Worm (Caenorhabditis elegans): ENCODE results near the gene cyp-13A7.

cyp-13A7 gene

ce11 chrII:9787395-9788152, 15.8 kb upstream of the cyp-13A7 start, which contains the start of gene cyp-13A2:
Gene cyp-13A2 (minus strand): TSS chrII:9787629.
- no peak for TF ChIP-seq W03F9.2 (tag; optimal IDR thresholded peaks at IDR 0.05)
- no peak for TF ChIP-seq dao-5 (tag; optimal IDR thresholded peaks at IDR 0.05)
- no peak for TF ChIP-seq him-1 (tag; optimal IDR thresholded peaks at IDR 0.05)

- TF ChIP-seq W03F9.2 (tag; optimal IDR thresholded peaks at IDR 0.05) (no peak), him-1 (tag; optimal IDR thresholded peaks at IDR 0.05) (no peak), dao-5 (tag; optimal IDR thresholded peaks at IDR 0.05) (no peak)
Measured at ce11 chrII:9791185-9791584, 12.2 kb upstream of the cyp-13A7 start.

ce11 chrII:9793197-9793596, 10.2 kb upstream of the cyp-13A7 start, which contains the start of gene cyp-13A3:
Gene cyp-13A3 (minus strand): TSS chrII:9793297.
- TF ChIP-seq him-1 (tag; optimal IDR thresholded peaks at IDR 0.05) (no peak), W03F9.2 (tag; optimal IDR thresholded peaks at IDR 0.05) (no peak), dao-5 (tag; optimal IDR thresholded peaks at IDR 0.05) (no peak)

ce11 chrII:9797664-9798063, 5.8 kb upstream of the cyp-13A7 start, which contains the start of gene cyp-13A4:
Gene cyp-13A4 (minus strand): TSS chrII:9797740.
- TF ChIP-seq W03F9.2 (tag; optimal IDR thresholded peaks at IDR 0.05) (no peak), him-1 (tag; optimal IDR thresholded peaks at IDR 0.05) (no peak), dao-5 (tag; optimal IDR thresholded peaks at IDR 0.05) (no peak)

- TF ChIP-seq him-1 (tag; optimal IDR thresholded peaks at IDR 0.05) (no peak), W03F9.2 (tag; optimal IDR thresholded peaks at IDR 0.05) (no peak), dao-5 (tag; optimal IDR thresholded peaks at IDR 0.05) (no peak)
Measured at ce11 chrII:9800251-9800650, 3.2 kb upstream of the cyp-13A7 start, which contains the start of gene cyp-13A5. Gene cyp-13A5 (minus strand): TSS chrII:9800362.

- TF ChIP-seq dao-5 (tag; optimal IDR thresholded peaks at IDR 0.05), result no peak
Measured at ce11 chrII:9802642-9803041, 778 bp upstream of the cyp-13A7 start, which contains the start of gene cyp-13A6. Gene cyp-13A6 (minus strand): TSS chrII:9802821.

ce11 chrII:9807519-9807972, 4.1 kb downstream of the cyp-13A7 start, which contains the start of gene cyp-13A8:
Gene cyp-13A8 (minus strand): TSS chrII:9807569.
- TF ChIP-seq him-1 (tag; optimal IDR thresholded peaks at IDR 0.05) (no peak), W03F9.2 (tag; optimal IDR thresholded peaks at IDR 0.05) (no peak), dao-5 (tag; optimal IDR thresholded peaks at IDR 0.05) (no peak)

ce11 chrII:9826946-9827345, 23.5 kb downstream of the cyp-13A7 start:
- no peak for TF ChIP-seq W03F9.2 (tag; optimal IDR thresholded peaks at IDR 0.05)
- no peak for TF ChIP-seq dao-5 (tag; optimal IDR thresholded peaks at IDR 0.05)
- no peak for TF ChIP-seq him-1 (tag; optimal IDR thresholded peaks at IDR 0.05)

- TF ChIP-seq him-1 (tag; optimal IDR thresholded peaks at IDR 0.05), result no peak
- TF ChIP-seq dao-5 (tag; optimal IDR thresholded peaks at IDR 0.05), result no peak
- no peak for TF ChIP-seq W03F9.2 (tag; optimal IDR thresholded peaks at IDR 0.05)
Measured at ce11 chrII:9827852-9828251, 24.4 kb downstream of the cyp-13A7 start, which contains the start of gene eyg-1. Gene eyg-1 (minus strand): TSS chrII:9827952.

ce11 chrII:9828502-9828901, 25.1 kb downstream of the cyp-13A7 start:
- TF ChIP-seq W03F9.2 (tag; optimal IDR thresholded peaks at IDR 0.05) (no peak), dao-5 (tag; optimal IDR thresholded peaks at IDR 0.05) (no peak)

- no peak for TF ChIP-seq W03F9.2 (tag; optimal IDR thresholded peaks at IDR 0.05)
- TF ChIP-seq dao-5 (tag; optimal IDR thresholded peaks at IDR 0.05), result no peak
- TF ChIP-seq him-1 (tag; optimal IDR thresholded peaks at IDR 0.05), result no peak
Measured at ce11 chrII:9829108-9829507, 25.7 kb downstream of the cyp-13A7 start, which contains the start of gene ZK938.1. Gene ZK938.1 (plus strand): TSS chrII:9829408.

ce11 chrII:9831033-9831432, 27.6 kb downstream of the cyp-13A7 start, which contains the start of gene ZK938.12:
Gene ZK938.12 (plus strand): TSS chrII:9831333.
- no peak for TF ChIP-seq W03F9.2 (tag; optimal IDR thresholded peaks at IDR 0.05)
- TF ChIP-seq dao-5 (tag; optimal IDR thresholded peaks at IDR 0.05), result no peak
- TF ChIP-seq him-1 (tag; optimal IDR thresholded peaks at IDR 0.05), result no peak

- TF ChIP-seq him-1 (tag; optimal IDR thresholded peaks at IDR 0.05) (no peak), dao-5 (tag; optimal IDR thresholded peaks at IDR 0.05) (no peak), W03F9.2 (tag; optimal IDR thresholded peaks at IDR 0.05) (no peak)
Measured at ce11 chrII:9833855-9834254, 30.4 kb downstream of the cyp-13A7 start, which contains the start of gene ZK938.3. Gene ZK938.3 (minus strand): TSS chrII:9833955.

- TF ChIP-seq W03F9.2 (tag; optimal IDR thresholded peaks at IDR 0.05), result no peak
- TF ChIP-seq him-1 (tag; optimal IDR thresholded peaks at IDR 0.05), result no peak
- no peak for TF ChIP-seq dao-5 (tag; optimal IDR thresholded peaks at IDR 0.05)
Measured at ce11 chrII:9834921-9835320, 31.5 kb downstream of the cyp-13A7 start, which contains the start of gene arrd-5. Gene arrd-5 (plus strand): TSS chrII:9835221.

Measured in whole organism, L4/young adult.